Worm (Caenorhabditis elegans) whole organism, L4/young adult: ENCODE measurements around the gene srxa-4.

Experiments used
- W03F9.2 ChIP-seq: fragments of 150-350 bp; optimal IDR thresholded peaks from 2 replicates; lab custom pipeline; 2014; ENCODE audit warnings: missing biosample characterization, missing genetic modification characterization
- dao-5 ChIP-seq: sonication (generic microtip); optimal IDR thresholded peaks from 2 replicates; lab custom pipeline; 2016; ENCODE audit warnings: missing genotype, missing genetic modification characterization, moderate library complexity, missing compliant biosample characterization

ce11 chrV:7400588-7400987, 19.7 kb upstream of the srxa-4 start, which contains the start of gene srx-60:
- no peak for TF ChIP-seq dao-5
- TF ChIP-seq W03F9.2 (tag; lab: Kevin White, UChicago) = no peak
